Worm (Caenorhabditis elegans) whole organism, young adult: ENCODE measurements around the gene Y43F8B.7.
"Not testable (repeated sequence)": the region's sequence is repeated elsewhere in the genome, so short reads cannot be mapped to it uniquely, and the experiment has no call there.

Experiments
- ceh-100 ChIP-seq: fragments of 200-800 bp; sonication (Bioruptor generic); IDR thresholded peaks from 2 replicates; pipeline ENCODE4 v1.3.6; 2022; ENCODE audit warnings: missing genetic modification reagents, missing genetic modification characterization, missing compliant biosample characterization
- tbp1 ChIP-seq: fragments of 200-800 bp; sonication (Bioruptor generic); optimal IDR thresholded peaks from 2 replicates; lab custom pipeline; 2018; ENCODE audit warnings: mild to moderate bottlenecking, missing genetic modification characterization, missing compliant biosample characterization

DNA sequence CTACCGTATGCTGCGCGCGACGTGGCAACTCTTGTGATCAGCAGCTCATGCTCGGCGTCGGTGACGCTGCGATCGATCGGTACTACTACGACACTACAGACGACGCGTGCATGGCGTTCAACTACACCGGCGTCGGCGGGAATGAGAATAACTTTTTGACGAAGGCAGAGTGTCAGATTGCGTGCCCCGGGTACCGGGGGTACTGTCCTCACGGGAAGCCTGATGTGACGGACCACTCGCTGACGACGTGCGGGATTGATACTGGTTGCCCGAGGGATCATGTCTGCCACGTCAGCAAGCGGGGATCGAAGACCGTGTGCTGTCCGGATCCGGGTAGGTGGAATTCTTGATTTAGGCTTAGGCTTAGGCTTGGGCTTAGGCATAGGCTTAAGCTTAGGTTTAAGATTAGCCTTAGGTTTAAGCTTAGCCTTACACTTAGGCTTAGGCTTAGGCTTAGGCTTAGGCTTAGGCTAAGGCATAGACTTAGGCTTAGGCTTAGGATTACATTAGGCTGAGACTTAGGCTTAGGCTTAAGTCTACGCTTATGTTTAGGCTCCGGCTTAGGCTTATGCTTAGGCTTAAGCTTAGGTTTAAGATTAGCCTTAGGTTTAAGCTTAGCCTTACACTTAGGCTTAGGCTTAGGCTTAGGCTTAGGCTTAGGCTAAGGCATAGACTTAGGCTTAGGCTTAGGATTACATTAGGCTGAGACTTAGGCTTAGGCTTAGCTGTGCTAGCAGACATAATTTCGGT is 27.2 kb downstream of the Y43F8B.7 start:
- not testable (repeated sequence) for TF ChIP-seq tbp1 (GFP tag; lab: Kevin White, UChicago); ceh-100 (GFP tag; lab: Robert Waterston, UW)
